Worm (Caenorhabditis elegans): ENCODE data around the gene cyh-1.

The cyh-1 gene

DNA sequence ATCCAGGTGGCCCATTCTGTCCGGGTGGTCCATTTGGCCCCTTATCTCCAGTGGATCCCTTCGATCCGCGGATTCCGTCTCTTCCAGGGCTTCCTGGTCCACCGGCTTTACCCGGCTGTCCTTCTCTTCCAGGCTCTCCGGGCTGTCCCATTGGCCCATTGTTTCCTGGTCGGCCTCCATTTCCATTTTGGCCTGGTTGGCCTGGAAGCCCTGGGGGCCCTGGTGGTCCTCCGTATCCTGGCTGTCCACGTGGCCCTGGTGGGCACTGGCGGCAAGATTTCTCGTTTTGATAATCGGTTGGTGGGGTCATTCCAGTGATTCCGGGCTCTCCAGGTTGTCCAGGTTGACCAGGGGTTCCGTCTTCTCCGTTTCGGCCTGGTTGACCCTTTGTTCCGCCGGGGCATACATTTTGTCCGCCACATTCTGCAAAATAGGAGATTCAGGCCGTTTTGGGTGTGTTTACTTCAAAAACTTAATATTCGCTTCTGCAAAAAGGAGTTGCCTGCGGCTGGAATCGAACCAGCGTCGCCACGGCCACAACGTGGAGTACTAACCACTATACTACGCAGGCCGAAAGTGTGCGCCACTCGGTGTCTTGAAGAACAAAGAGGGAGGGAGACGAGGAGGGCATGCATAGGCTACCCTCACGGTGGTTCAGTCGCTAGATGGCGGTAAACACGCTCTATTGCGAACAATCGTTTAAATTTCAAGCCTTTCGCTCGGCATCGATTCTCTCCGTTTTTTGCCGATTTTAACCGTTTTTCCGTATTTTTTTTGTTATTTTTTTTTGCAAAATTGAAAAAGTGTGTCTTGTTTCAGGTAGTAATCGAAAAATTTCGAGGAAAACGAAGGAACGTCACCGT lies 16.4 kb downstream of the cyh-1 start, which contains the start of gene W09G10.9:
Gene W09G10.9 (plus strand): TSS at position 813 of the 863 bp plus-strand sequence.
- TF ChIP-seq Y48G9A.11 (GFP tag; IDR thresholded peaks at IDR 0.05): peak; percentile 84
- TF ChIP-seq lin-29 (GFP tag; IDR thresholded peaks at IDR 0.05): no peak; the same call in 1 of the 2 replicates
- TF ChIP-seq nhr-77 (tag; optimal IDR thresholded peaks at IDR 0.05): peak; percentile 61
- peak; percentile 75; the same call in 1 of the 2 replicates for TF ChIP-seq D1046.2 (GFP tag; IDR thresholded peaks at IDR 0.05)
- TF ChIP-seq lin-15B (tag; optimal IDR thresholded peaks at IDR 0.05): no peak
- TF ChIP-seq mdl-1 (tag; optimal IDR thresholded peaks at IDR 0.05): peak in 1 of 2 experiments; percentile 28
- peak; percentile 32 for TF ChIP-seq unc-130 (GFP tag; optimal IDR thresholded peaks at IDR 0.05)
- TF ChIP-seq nhr-111 (GFP tag; optimal IDR thresholded peaks at IDR 0.05): peak; percentile 36
- TF ChIP-seq ces-1 (GFP tag; optimal IDR thresholded peaks at IDR 0.05): no peak
- TF ChIP-seq lin-1 (GFP tag; IDR thresholded peaks at IDR 0.05): peak; percentile 44
- TF ChIP-seq mxl-2 (GFP tag; conservative IDR thresholded peaks at IDR 0.05): no peak; the same call in 1 of the 2 replicates
- peak; percentile 86 for TF ChIP-seq lim-7 (GFP tag; IDR thresholded peaks at IDR 0.05)
- peak; percentile 82 for TF ChIP-seq dmd-6 (GFP tag; IDR thresholded peaks at IDR 0.05)
- TF ChIP-seq ztf-7 (tag; optimal IDR thresholded peaks at IDR 0.05): no peak
- no peak for TF ChIP-seq T20F7.1 (GFP tag; optimal IDR thresholded peaks at IDR 0.05)
- TF ChIP-seq zfp-3 (GFP tag; conservative IDR thresholded peaks at IDR 0.05): no peak
- no peak for TF ChIP-seq fos-1 (tag; optimal IDR thresholded peaks at IDR 0.05)
- no peak for TF ChIP-seq daf-12 (tag; optimal IDR thresholded peaks at IDR 0.05)
- peak; percentile 74; the same call in 1 of the 2 replicates for TF ChIP-seq ZK337.2 (GFP tag; IDR thresholded peaks at IDR 0.05)
- no peak for TF ChIP-seq zip-2 (tag; optimal IDR thresholded peaks at IDR 0.05)
- TF ChIP-seq ceh-82 (tag; optimal IDR thresholded peaks at IDR 0.05): no peak
- no peak for TF ChIP-seq F10B5.3 (tag; optimal IDR thresholded peaks at IDR 0.05)
- no peak for TF ChIP-seq ceh-62 (tag; optimal IDR thresholded peaks at IDR 0.05)
- peak; percentile 89 for TF ChIP-seq egl-43 (GFP tag; IDR thresholded peaks at IDR 0.05)
- peak; percentile 85 for TF ChIP-seq mes-2 (tag; optimal IDR thresholded peaks at IDR 0.05; ENCODE audit: poor library complexity, severe bottlenecking)
- peak; percentile 71 for TF ChIP-seq rbr-2 (tag; optimal IDR thresholded peaks at IDR 0.05)
- no peak for TF ChIP-seq gei-8 (GFP tag; optimal IDR thresholded peaks at IDR 0.05)
- TF ChIP-seq nhr-237 (tag; optimal IDR thresholded peaks at IDR 0.05): no peak
- peak; percentile 90 for TF ChIP-seq duxl-1 (tag; optimal IDR thresholded peaks at IDR 0.05; ENCODE audit: poor library complexity)
- peak; percentile 20 for TF ChIP-seq spr-1 (tag; optimal IDR thresholded peaks at IDR 0.05)
- 0 out of 2 replicates have a peak, but pooled peaks have one; percentile 42 for TF ChIP-seq php-3 (GFP tag; IDR thresholded peaks at IDR 0.05)
- no peak for TF ChIP-seq unc-39 (tag; optimal IDR thresholded peaks at IDR 0.05)
- peak; percentile 87 for TF ChIP-seq T26A8.4 (GFP tag; IDR thresholded peaks at IDR 0.05)
- TF ChIP-seq zag-1 (tag; optimal IDR thresholded peaks at IDR 0.05): no peak
- TF ChIP-seq hlh-11 (tag; optimal IDR thresholded peaks at IDR 0.05): peak; percentile 44
- no peak for TF ChIP-seq nhr-6 (tag; optimal IDR thresholded peaks at IDR 0.05)
- no peak for TF ChIP-seq nhr-48 (tag; optimal IDR thresholded peaks at IDR 0.05)
- TF ChIP-seq pha-4 (GFP tag; IDR thresholded peaks at IDR 0.05): peak; percentile 90
- TF ChIP-seq pha-4 (tag; optimal IDR thresholded peaks at IDR 0.05): no peak
- TF ChIP-seq F37D6.2 (tag; optimal IDR thresholded peaks at IDR 0.05): no peak
- TF ChIP-seq ctbp-1 (GFP tag; IDR thresholded peaks at IDR 0.05): peak; percentile 75
- TF ChIP-seq egl-27 (tag; optimal IDR thresholded peaks at IDR 0.05): no peak
- TF ChIP-seq nhr-11 (tag; optimal IDR thresholded peaks at IDR 0.05): peak; percentile 24
- TF ChIP-seq F44E2.7 (GFP tag; IDR thresholded peaks at IDR 0.05): 0 out of 2 replicates have a peak, but pooled peaks have one; percentile 37
- peak; percentile 27 for TF ChIP-seq nhr-28 (tag; optimal IDR thresholded peaks at IDR 0.05)
- TF ChIP-seq dmd-9 (GFP tag; IDR thresholded peaks at IDR 0.05): peak; percentile 88
- no peak for TF ChIP-seq cey-2 (tag; optimal IDR thresholded peaks at IDR 0.05; ENCODE audit: borderline replicate concordance, insufficient read depth)
- TF ChIP-seq nhr-42 (GFP tag; IDR thresholded peaks at IDR 0.05): peak; percentile 79
- TF ChIP-seq lin-13 (GFP tag; optimal IDR thresholded peaks at IDR 0.05): peak; percentile 80
